Worm (Caenorhabditis elegans): ENCODE results near the gene E04F6.4.
A peak's percentile ranks its signal among the peaks of the same experiment; 100 is the strongest.

Gene E04F6.4

DNA sequence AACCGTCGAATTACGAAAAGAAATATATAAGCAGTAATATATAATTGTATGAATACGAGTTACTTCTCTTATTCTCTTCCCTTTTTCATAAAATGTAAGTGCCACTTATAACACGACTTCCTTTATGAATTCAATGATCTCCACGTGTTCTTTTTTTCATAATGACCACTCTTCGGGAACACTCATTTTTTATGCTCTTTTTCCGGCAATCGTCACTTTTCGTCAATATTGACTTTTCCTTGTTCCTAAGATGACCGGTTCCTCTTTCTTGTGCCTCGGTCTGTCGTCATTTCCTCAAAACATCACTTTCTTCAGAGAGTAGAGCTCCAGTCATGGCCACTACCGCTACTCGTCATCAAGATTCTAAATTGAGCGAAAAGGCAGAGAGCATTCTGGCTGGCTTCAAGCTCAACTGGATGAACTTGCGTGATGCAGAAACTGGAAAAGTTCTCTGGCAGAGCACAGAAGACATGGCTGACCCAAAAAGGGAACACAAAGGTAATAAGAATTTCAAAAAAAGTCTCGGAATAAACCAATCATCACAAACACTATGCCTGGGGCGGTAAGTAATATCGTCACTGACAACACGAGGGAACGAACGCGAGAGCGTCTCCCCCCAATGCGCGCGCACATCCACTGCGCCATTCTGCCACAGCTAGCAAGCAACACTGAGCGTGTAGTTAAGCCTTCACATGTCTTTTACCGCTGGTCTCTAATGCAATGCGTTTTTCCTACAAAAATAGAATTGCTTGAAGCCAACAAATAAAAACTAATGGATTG, 5.5 kb upstream of the E04F6.4 start, which contains the start of gene pdl-1:
Gene pdl-1, plus strand, starts transcription at position 309 of the 780 bp plus-strand sequence.
- no peak for TF ChIP-seq tlp-1 (tag; optimal IDR thresholded peaks at IDR 0.05)
- no peak for TF ChIP-seq nhr-76 (tag; optimal IDR thresholded peaks at IDR 0.05)
- no peak for TF ChIP-seq ceh-63 (GFP tag; optimal IDR thresholded peaks at IDR 0.05)
- TF ChIP-seq jun-1 (tag; optimal IDR thresholded peaks at IDR 0.05), result peak; percentile 37
- peak; percentile 77 for TF ChIP-seq mep-1 (tag; optimal IDR thresholded peaks at IDR 0.05)
- no peak for TF ChIP-seq ets-5 (GFP tag; IDR thresholded peaks at IDR 0.05)
- TF ChIP-seq hlh-4 (tag; optimal IDR thresholded peaks at IDR 0.05), result no peak
- TF ChIP-seq nhr-85 (tag), result peak; percentile 68
- TF ChIP-seq fos-1 (tag; optimal IDR thresholded peaks at IDR 0.05), result no peak
- peak; percentile 27 for TF ChIP-seq lin-13 (GFP tag; optimal IDR thresholded peaks at IDR 0.05)
- peak; percentile 43 for TF ChIP-seq isw-1 (GFP tag; IDR thresholded peaks at IDR 0.05)
- TF ChIP-seq mef-2 (tag; optimal IDR thresholded peaks at IDR 0.05), result no peak
- TF ChIP-seq lir-3 (tag; optimal IDR thresholded peaks at IDR 0.05; ENCODE audit: poor library complexity), result peak; percentile 87
- no peak for TF ChIP-seq nhr-90 (tag; optimal IDR thresholded peaks at IDR 0.05; ENCODE audit: poor library complexity)
- TF ChIP-seq nhr-77 (tag; optimal IDR thresholded peaks at IDR 0.05), result no peak
- no peak for TF ChIP-seq sptf-1 (tag; optimal IDR thresholded peaks at IDR 0.05)
- no peak for TF ChIP-seq Y116A8C.19 (tag; optimal IDR thresholded peaks at IDR 0.05; ENCODE audit: borderline replicate concordance)
- no peak for TF ChIP-seq aha-1 (tag; optimal IDR thresholded peaks at IDR 0.05)
- peak; percentile 15 for TF ChIP-seq unc-130 (tag; optimal IDR thresholded peaks at IDR 0.05)
- no peak for TF ChIP-seq ceh-90 (tag; optimal IDR thresholded peaks at IDR 0.05)
- TF ChIP-seq aly-2 (tag; optimal IDR thresholded peaks at IDR 0.05), result no peak
- peak in 1 of 2 experiments; percentile 79 for TF ChIP-seq mdl-1 (tag; optimal IDR thresholded peaks at IDR 0.05)
- TF ChIP-seq nhr-12 (tag; optimal IDR thresholded peaks at IDR 0.05), result no peak
- TF ChIP-seq dpl-1 (GFP tag; optimal IDR thresholded peaks at IDR 0.05), result peak in 2 of 3 experiments; percentile 34 to 43
- TF ChIP-seq fkh-8 (tag; optimal IDR thresholded peaks at IDR 0.05), result peak; percentile 62
- TF ChIP-seq efl-1 (optimal IDR thresholded peaks at IDR 0.05), result peak; percentile 44 to 60
- TF ChIP-seq efl-1 (GFP tag; optimal IDR thresholded peaks at IDR 0.05 in 1 of 2), result peak; percentile 35 to 96
- TF ChIP-seq pag-3 (tag; optimal IDR thresholded peaks at IDR 0.05; ENCODE audit: borderline replicate concordance, insufficient read depth), result no peak
- TF ChIP-seq alr-1 (tag; optimal IDR thresholded peaks at IDR 0.05; ENCODE audit: borderline replicate concordance), result no peak
- TF ChIP-seq hlh-17 (GFP tag; optimal IDR thresholded peaks at IDR 0.05; ENCODE audit: borderline replicate concordance), result no peak
- TF ChIP-seq snpc-4 (tag; optimal IDR thresholded peaks at IDR 0.05), result peak; percentile 58
- peak; percentile 17 for TF ChIP-seq zip-4 (GFP tag; optimal IDR thresholded peaks at IDR 0.05)
- peak; percentile 63 to 77 for TF ChIP-seq lin-35 (GFP tag; optimal IDR thresholded peaks at IDR 0.05)
- no peak for TF ChIP-seq egl-27 (tag; optimal IDR thresholded peaks at IDR 0.05)
- TF ChIP-seq fkh-10 (GFP tag; optimal IDR thresholded peaks at IDR 0.05), result peak; percentile 64
- no peak for TF ChIP-seq fkh-4 (tag; optimal IDR thresholded peaks at IDR 0.05; ENCODE audit: borderline replicate concordance)
- TF ChIP-seq skn-1 (tag; optimal IDR thresholded peaks at IDR 0.05), result peak; percentile 60
- no peak for TF ChIP-seq nhr-237 (tag; optimal IDR thresholded peaks at IDR 0.05)
- peak; percentile 73 for TF ChIP-seq nhr-20 (tag; optimal IDR thresholded peaks at IDR 0.05)
- TF ChIP-seq nhr-28 (tag; optimal IDR thresholded peaks at IDR 0.05), result no peak
- peak; percentile 78 for TF ChIP-seq nhr-47 (tag; optimal IDR thresholded peaks at IDR 0.05)
- TF ChIP-seq ceh-88 (GFP tag; IDR thresholded peaks at IDR 0.05), result 0 out of 2 replicates have a peak, but pooled peaks have one; percentile 42
- TF ChIP-seq lin-14 (GFP tag; optimal IDR thresholded peaks at IDR 0.05), result peak; percentile 61
- no peak for TF ChIP-seq sox-4 (tag; optimal IDR thresholded peaks at IDR 0.05)
- TF ChIP-seq nhr-71 (tag; optimal IDR thresholded peaks at IDR 0.05), result peak; percentile 73
- TF ChIP-seq nhr-84 (tag; optimal IDR thresholded peaks at IDR 0.05), result no peak
- no peak for TF ChIP-seq ces-1 (GFP tag; optimal IDR thresholded peaks at IDR 0.05)
- TF ChIP-seq sup-37 (GFP tag; optimal IDR thresholded peaks at IDR 0.05), result no peak
- TF ChIP-seq irx-1 (tag; optimal IDR thresholded peaks at IDR 0.05), result peak; percentile 17
- peak; percentile 75 for TF ChIP-seq ztf-4 (tag; optimal IDR thresholded peaks at IDR 0.05)
- TF ChIP-seq grh-1 (GFP tag; IDR thresholded peaks at IDR 0.05), result peak; percentile 55; the same call in 1 of the 2 replicates
